Fruit fly (Drosophila melanogaster) whole organism, prepupa: ENCODE data around the gene CG3036.

Experiments
- CG15336 ChIP-seq: fragments of 200-800 bp; sonication (Bioruptor generic); IDR thresholded peaks from 2 replicates; pipeline ENCODE4 v1.3.6; 2022; ENCODE audit warnings: missing biosample characterization, missing genetic modification characterization
- CG32006 ChIP-seq: fragments of 200-800 bp; sonication (Bioruptor generic); optimal IDR thresholded peaks from 3 replicates; lab custom pipeline; 2017; ENCODE audit warnings: missing biosample characterization, mild to moderate bottlenecking, missing genetic modification characterization
- CG6163 ChIP-seq: fragments of 200-800 bp; sonication (Bioruptor generic); IDR thresholded peaks from 3 replicates; pipeline ENCODE4 v1.3.6; 2022; ENCODE audit warnings: missing biosample characterization, missing genetic modification characterization
- CG6276 ChIP-seq: fragments of 200-800 bp; sonication (Bioruptor generic); optimal IDR thresholded peaks from 2 replicates; lab custom pipeline; 2017; ENCODE audit warnings: missing biosample characterization, mild to moderate bottlenecking, missing genetic modification characterization
- CG6854 ChIP-seq: fragments of 200-800 bp; sonication (Bioruptor generic); optimal IDR thresholded peaks from 2 replicates; lab custom pipeline; 2017; ENCODE audit warnings: missing biosample characterization, mild to moderate bottlenecking, missing genetic modification characterization
- CG8319 ChIP-seq: fragments of 200-800 bp; sonication (Bioruptor generic); optimal IDR thresholded peaks from 3 replicates; lab custom pipeline; 2016; ENCODE audit warnings: missing biosample characterization, missing genetic modification characterization
- OdsH ChIP-seq: fragments of 200-800 bp; sonication (Bioruptor generic); optimal IDR thresholded peaks from 3 replicates; lab custom pipeline; 2016; ENCODE audit warnings: missing biosample characterization, missing genetic modification characterization
- Sox102F ChIP-seq: fragments of 200-800 bp; sonication (Bioruptor generic); optimal IDR thresholded peaks from 2 replicates; lab custom pipeline; 2016; ENCODE audit warnings: missing biosample characterization, mild to moderate bottlenecking, missing genetic modification characterization
- Sox14 ChIP-seq: fragments of 200-800 bp; sonication (Bioruptor generic); optimal IDR thresholded peaks from 3 replicates; lab custom pipeline; 2016; ENCODE audit warnings: missing biosample characterization, missing genetic modification characterization
- fkh ChIP-seq: fragments of 200-800 bp; sonication (Bioruptor generic); optimal IDR thresholded peaks from 3 replicates; lab custom pipeline; 2017; ENCODE audit warnings: missing biosample characterization, mild to moderate bottlenecking, missing genetic modification characterization, moderate library complexity

DNA sequence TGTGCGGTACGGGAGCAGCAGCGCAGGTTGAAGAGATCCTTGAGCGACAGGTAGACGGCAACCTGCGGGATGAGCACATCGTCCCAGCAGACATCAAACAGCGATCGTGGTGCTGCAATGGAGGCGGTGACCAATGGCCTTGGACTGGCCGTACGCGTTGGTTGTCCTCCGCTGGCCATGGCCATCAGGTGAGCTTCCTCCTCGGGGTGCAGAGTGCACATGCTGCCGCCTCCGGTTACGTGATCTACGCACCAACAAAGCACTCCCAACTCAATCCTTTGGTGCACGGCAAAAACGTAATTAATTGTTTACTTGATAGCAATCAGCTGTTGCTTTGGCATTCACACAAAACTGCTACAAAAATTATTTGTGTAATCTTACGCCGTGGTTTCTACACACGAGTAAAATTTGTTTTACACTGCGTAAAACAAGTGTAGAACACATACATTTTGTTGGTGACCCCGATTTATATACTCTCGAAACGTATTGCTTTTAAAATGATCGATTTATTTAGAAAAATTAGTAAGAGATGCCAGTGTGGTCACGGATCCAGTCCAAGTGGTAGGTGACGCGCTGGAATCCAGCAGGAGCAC is 57.6 kb downstream of the CG3036 start, which contains the start of gene jet:
- TF ChIP-seq CG32006 (GFP tag; lab: Kevin White, UChicago) (no peak), CG6276 (no peak), CG6163 (GFP tag; lab: Robert Waterston, UW) (no peak), CG6854 (GFP tag; lab: Kevin White, UChicago) (no peak), Sox102F (GFP tag; lab: Kevin White, UChicago) (no peak), CG8319 (GFP tag; lab: Kevin White, UChicago) (peak; percentile 91), fkh (GFP tag; lab: Kevin White, UChicago) (peak; percentile 63), CG15336 (GFP tag; lab: Robert Waterston, UW) (no peak), Sox14 (GFP tag; lab: Kevin White, UChicago) (no peak), OdsH (no peak)
